Fruit fly (Drosophila melanogaster): ENCODE measurements around the gene CG8461.

Gene CG8461

dm6 chr3R:14476273-14476672 is 37.2 kb downstream of the CG8461 start (continued):
- peak; percentile 8 for TF ChIP-seq run (tag; optimal IDR thresholded peaks at IDR 0.05)
- peak; percentile 50 for TF ChIP-seq CG7556 (GFP tag; optimal IDR thresholded peaks at IDR 0.05)
- TF ChIP-seq Blimp-1 (GFP tag; optimal IDR thresholded peaks at IDR 0.05): peak; percentile 58
- TF ChIP-seq grn (GFP tag; optimal IDR thresholded peaks at IDR 0.05): no peak
- no peak for TF ChIP-seq Scr (GFP tag; IDR thresholded peaks at IDR 0.05; ENCODE audit: partially characterized antibody)
- TF ChIP-seq CG7745 (tag; optimal IDR thresholded peaks at IDR 0.05): no peak
- TF ChIP-seq gt (GFP tag; IDR thresholded peaks at IDR 0.05): no peak
- TF ChIP-seq CG1529 (GFP tag; optimal IDR thresholded peaks at IDR 0.05): peak; percentile 28
- TF ChIP-seq Rx (GFP tag; IDR thresholded peaks at IDR 0.05): peak; percentile 56; the same call in 1 of the 2 replicates
- TF ChIP-seq peb (GFP tag; IDR thresholded peaks at IDR 0.05): peak; percentile 31; the same call in 1 of the 2 replicates
- peak; percentile 44 for TF ChIP-seq Jarid2 (GFP tag; optimal IDR thresholded peaks at IDR 0.05)
- peak; percentile 54 for TF ChIP-seq HLH54F (GFP tag; optimal IDR thresholded peaks at IDR 0.05)
- TF ChIP-seq C15 (GFP tag; IDR thresholded peaks at IDR 0.05): 0 out of 3 replicates have a peak, but pooled peaks have one; percentile 18
- TF ChIP-seq Lhr (GFP tag; optimal IDR thresholded peaks at IDR 0.05): no peak
- TF ChIP-seq CG8281 (tag; optimal IDR thresholded peaks at IDR 0.05): peak; percentile 24
- TF ChIP-seq Hr78 (GFP tag; optimal IDR thresholded peaks at IDR 0.05): no peak
- peak; percentile 52 for TF ChIP-seq CG13296 (GFP tag; optimal IDR thresholded peaks at IDR 0.05)
- peak; percentile 77 for TF ChIP-seq CG2678 (tag; optimal IDR thresholded peaks at IDR 0.05)
- TF ChIP-seq da (GFP tag; optimal IDR thresholded peaks at IDR 0.05): no peak
- TF ChIP-seq CG2120 (GFP tag; optimal IDR thresholded peaks at IDR 0.05): peak; percentile 41
- peak; percentile 58 for TF ChIP-seq CG13624 (GFP tag; optimal IDR thresholded peaks at IDR 0.05)
- peak; percentile 61 for TF ChIP-seq her (GFP tag; optimal IDR thresholded peaks at IDR 0.05)
- TF ChIP-seq pita (GFP tag; optimal IDR thresholded peaks at IDR 0.05): no peak
- TF ChIP-seq zen2 (GFP tag; IDR thresholded peaks at IDR 0.05; ENCODE audit: partially characterized antibody): no peak
- TF ChIP-seq NC2α (GFP tag; optimal IDR thresholded peaks at IDR 0.05): no peak
- TF ChIP-seq Rfx (GFP tag; IDR thresholded peaks at IDR 0.05): peak; percentile 85
- peak; percentile 46; the same call in 1 of the 2 replicates for TF ChIP-seq CG5953 (GFP tag; IDR thresholded peaks at IDR 0.05)
- peak; percentile 17; the same call in 1 of the 2 replicates for TF ChIP-seq Lim3 (GFP tag; IDR thresholded peaks at IDR 0.05)
- TF ChIP-seq zfh2 (GFP tag; optimal IDR thresholded peaks at IDR 0.05): no peak
- peak; percentile 63 for TF ChIP-seq CG6272 (GFP tag; IDR thresholded peaks at IDR 0.05)
- TF ChIP-seq CG10959 (GFP tag; IDR thresholded peaks at IDR 0.05): no peak
- TF ChIP-seq CG30403 (GFP tag; optimal IDR thresholded peaks at IDR 0.05): peak; percentile 30
- TF ChIP-seq luna (GFP tag; optimal IDR thresholded peaks at IDR 0.05): no peak
- peak; percentile 66 for TF ChIP-seq CG17328 (GFP tag; IDR thresholded peaks at IDR 0.05)
- TF ChIP-seq CG7271 (tag; optimal IDR thresholded peaks at IDR 0.05): no peak
- peak; percentile 53 for TF ChIP-seq CG4820 (GFP tag; optimal IDR thresholded peaks at IDR 0.05)
- TF ChIP-seq CG17568 (GFP tag; optimal IDR thresholded peaks at IDR 0.05): no peak
- no peak for TF ChIP-seq tna (GFP tag; IDR thresholded peaks at IDR 0.05; ENCODE audit: partially characterized antibody)
- peak; percentile 42 for TF ChIP-seq PHDP (tag; optimal IDR thresholded peaks at IDR 0.05)
- TF ChIP-seq pnt (GFP tag; optimal IDR thresholded peaks at IDR 0.05): peak; percentile 75
- peak; percentile 8 for TF ChIP-seq caup (GFP tag; optimal IDR thresholded peaks at IDR 0.05; ENCODE audit: severe bottlenecking)
- no peak for TF ChIP-seq gfzf (GFP tag; optimal IDR thresholded peaks at IDR 0.05)
- peak; percentile 41 for TF ChIP-seq BtbVII (GFP tag; optimal IDR thresholded peaks at IDR 0.05)
- peak; percentile 86 for TF ChIP-seq CG12071 (GFP tag; optimal IDR thresholded peaks at IDR 0.05)
- peak; percentile 4 for TF ChIP-seq CG13775 (GFP tag; optimal IDR thresholded peaks at IDR 0.05)
- peak; percentile 54; the same call in 1 of the 2 replicates for TF ChIP-seq al (GFP tag; IDR thresholded peaks at IDR 0.05)
- no peak for TF ChIP-seq sima (GFP tag; optimal IDR thresholded peaks at IDR 0.05)
- peak; percentile 68; the same call in 1 of the 2 replicates for TF ChIP-seq bowl (GFP tag; IDR thresholded peaks at IDR 0.05)
- TF ChIP-seq zfh1 (GFP tag; IDR thresholded peaks at IDR 0.05): peak; percentile 68
- peak; percentile 51 for TF ChIP-seq CG3281 (GFP tag; optimal IDR thresholded peaks at IDR 0.05)
